Fruit fly (Drosophila melanogaster): ENCODE measurements around the gene Jhbp15.

Gene Jhbp15

dm6 chr3R:21001123-21001522 is 49.7 kb downstream of the Jhbp15 start (continued):
- TF ChIP-seq CG33557 (GFP tag; optimal IDR thresholded peaks at IDR 0.05): peak; percentile 74
- TF ChIP-seq CG17612 (GFP tag; IDR thresholded peaks at IDR 0.05): no peak
- TF ChIP-seq CG8765 (GFP tag; IDR thresholded peaks at IDR 0.05): no peak
- TF ChIP-seq CG4707 (GFP tag; optimal IDR thresholded peaks at IDR 0.05): peak; percentile 23
- no peak for TF ChIP-seq CG7987 (GFP tag; optimal IDR thresholded peaks at IDR 0.05)
- no peak for TF ChIP-seq CG10565 (GFP tag; optimal IDR thresholded peaks at IDR 0.05)
- TF ChIP-seq CG15696 (tag; optimal IDR thresholded peaks at IDR 0.05): peak; percentile 55
- no peak for TF ChIP-seq bigmax (GFP tag; optimal IDR thresholded peaks at IDR 0.05)
- TF ChIP-seq BEAF-32 (GFP tag; optimal IDR thresholded peaks at IDR 0.05): no peak
- TF ChIP-seq CG8359 (GFP tag; optimal IDR thresholded peaks at IDR 0.05; ENCODE audit: borderline replicate concordance): peak; percentile 7
- peak; percentile 7 for TF ChIP-seq nerfin-1 (tag; optimal IDR thresholded peaks at IDR 0.05)
- peak; percentile 25 for TF ChIP-seq grn (GFP tag; optimal IDR thresholded peaks at IDR 0.05)
- TF ChIP-seq dmrt11E (tag; optimal IDR thresholded peaks at IDR 0.05): peak; percentile 10
- TF ChIP-seq pan (optimal IDR thresholded peaks at IDR 0.05): no peak
- TF ChIP-seq pan (GFP tag; optimal IDR thresholded peaks at IDR 0.05 in 1 of 2, IDR thresholded peaks at IDR 0.05 in 1 of 2): peak in 1 of 2 experiments; percentile 25
- TF ChIP-seq pb (GFP tag; optimal IDR thresholded peaks at IDR 0.05): no peak
- TF ChIP-seq gcm (GFP tag; optimal IDR thresholded peaks at IDR 0.05): peak; percentile 3
- peak; percentile 3 for TF ChIP-seq CG10543 (GFP tag; optimal IDR thresholded peaks at IDR 0.05)
- peak; percentile 9 for TF ChIP-seq MTF-1 (GFP tag; optimal IDR thresholded peaks at IDR 0.05; ENCODE audit: borderline replicate concordance)
- peak; percentile 27 for TF ChIP-seq CG2202 (tag; optimal IDR thresholded peaks at IDR 0.05)
- peak; percentile 15 for TF ChIP-seq lab (GFP tag; optimal IDR thresholded peaks at IDR 0.05)
- TF ChIP-seq zfh2 (GFP tag; optimal IDR thresholded peaks at IDR 0.05): no peak
- TF ChIP-seq CG1233 (GFP tag; optimal IDR thresholded peaks at IDR 0.05): peak; percentile 34

Data from whole organism, embryonic.